Worm (Caenorhabditis elegans): ENCODE measurements around the gene piga-1.

Gene piga-1

DNA sequence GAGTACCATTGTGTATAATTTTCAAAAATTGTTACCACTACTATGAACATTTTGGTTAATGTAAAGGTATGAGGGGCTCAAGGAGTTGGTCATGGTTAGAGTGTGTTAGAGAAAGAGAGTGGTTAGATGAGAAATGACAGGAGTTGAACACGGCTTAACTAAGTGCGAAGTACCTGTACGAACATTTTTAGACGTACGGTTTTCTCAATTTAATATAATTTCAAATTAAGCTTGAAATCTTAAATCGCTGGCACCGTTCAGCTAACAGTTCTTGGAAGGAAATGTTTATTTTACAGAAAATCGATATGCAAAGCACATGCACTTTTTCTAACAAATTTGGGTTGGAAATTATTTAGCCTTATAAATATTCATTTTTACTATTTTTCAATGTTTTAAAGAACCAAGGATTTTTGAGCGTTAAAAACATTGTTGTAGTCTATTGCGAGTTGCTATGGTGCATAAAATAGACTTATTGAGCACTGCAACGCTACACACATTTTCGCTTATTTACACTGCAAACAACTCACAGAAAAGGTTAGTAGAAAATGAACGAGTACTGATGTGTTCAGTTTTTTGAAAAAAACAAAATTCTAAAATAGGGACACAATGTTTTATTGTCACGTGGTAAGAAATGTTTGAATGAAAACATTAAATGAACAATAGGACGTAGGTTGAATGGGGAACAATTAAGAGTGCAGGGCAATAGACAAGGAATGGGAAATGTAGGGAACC lies 40.3 kb upstream of the piga-1 start, which contains the start of gene sphk-1:
Gene sphk-1, minus strand, starts transcription at position 51 of the 732 bp plus-strand sequence.
- TF ChIP-seq hrde-1 (tag; optimal IDR thresholded peaks at IDR 0.05; ENCODE audit: borderline replicate concordance) (no peak), ztf-6 (GFP tag; IDR thresholded peaks at IDR 0.05) (no peak), snpc-3.4 (tag; optimal IDR thresholded peaks at IDR 0.05) (no peak), sptf-2 (GFP tag; optimal IDR thresholded peaks at IDR 0.05) (no peak), zim-3 (tag; optimal IDR thresholded peaks at IDR 0.05) (no peak), Y67H2A.10 (GFP tag; conservative IDR thresholded peaks at IDR 0.05) (no peak), fkh-3 (tag; optimal IDR thresholded peaks at IDR 0.05) (no peak), nhr-120 (GFP tag; IDR thresholded peaks at IDR 0.05) (no peak), F22D6.2 (tag; optimal IDR thresholded peaks at IDR 0.05) (no peak), nfya-1 (tag; optimal IDR thresholded peaks at IDR 0.05; ENCODE audit: borderline replicate concordance, insufficient read depth) (no peak), snpc-4 (GFP tag; optimal IDR thresholded peaks at IDR 0.05) (no peak), snpc-4 (tag; optimal IDR thresholded peaks at IDR 0.05) (no peak), Y53F4B.3 (GFP tag; IDR thresholded peaks at IDR 0.05) (no peak), egl-18 (GFP tag; IDR thresholded peaks at IDR 0.05) (no peak), ztf-28 (GFP tag; IDR thresholded peaks at IDR 0.05) (no peak), ceh-100 (GFP tag; IDR thresholded peaks at IDR 0.05) (no peak), C17E4.6 (GFP tag; IDR thresholded peaks at IDR 0.05) (no peak), F23B12.7 (tag; optimal IDR thresholded peaks at IDR 0.05; ENCODE audit: insufficient read depth) (no peak), athp-1 (tag; optimal IDR thresholded peaks at IDR 0.05) (no peak), rcor-1 (GFP tag; IDR thresholded peaks at IDR 0.05) (no peak), pha-4 (tag; optimal IDR thresholded peaks at IDR 0.05) (no peak)

- no peak for TF ChIP-seq lsy-27 (tag; optimal IDR thresholded peaks at IDR 0.05; ENCODE audit: borderline replicate concordance, insufficient read depth)
- no peak for TF ChIP-seq rec-8 (tag; optimal IDR thresholded peaks at IDR 0.05)
- no peak for TF ChIP-seq B0261.1 (tag; optimal IDR thresholded peaks at IDR 0.05)
- TF ChIP-seq egl-44 (GFP tag; IDR thresholded peaks at IDR 0.05), result no peak
- no peak for TF ChIP-seq hlh-12 (tag; optimal IDR thresholded peaks at IDR 0.05)
- TF ChIP-seq xnd-1 (tag; optimal IDR thresholded peaks at IDR 0.05), result peak; percentile 57
- TF ChIP-seq lin-26 (GFP tag; IDR thresholded peaks at IDR 0.05), result no peak
- no peak for TF ChIP-seq hmg-1.2 (GFP tag; IDR thresholded peaks at IDR 0.05)
- no peak for TF ChIP-seq tlf-1 (GFP tag; optimal IDR thresholded peaks at IDR 0.05)
- TF ChIP-seq attf-6 (GFP tag; IDR thresholded peaks at IDR 0.05), result no peak
- no peak for TF ChIP-seq ceh-40 (GFP tag; IDR thresholded peaks at IDR 0.05)
- TF ChIP-seq C06A6.2 (GFP tag; conservative IDR thresholded peaks at IDR 0.05), result no peak
- TF ChIP-seq rpc-1 (optimal IDR thresholded peaks at IDR 0.05), result no peak
- TF ChIP-seq rpc-1 (tag; optimal IDR thresholded peaks at IDR 0.05), result no peak
- TF ChIP-seq lsl-1 (GFP tag; optimal IDR thresholded peaks at IDR 0.05), result peak; percentile 51
- no peak for TF ChIP-seq snpc-3.4 (tag; optimal IDR thresholded peaks at IDR 0.05)
- TF ChIP-seq madf-8 (GFP tag; conservative IDR thresholded peaks at IDR 0.05), result peak; percentile 77
- no peak for TF ChIP-seq madf-10 (tag; optimal IDR thresholded peaks at IDR 0.05)
- no peak for TF ChIP-seq egl-18 (GFP tag; IDR thresholded peaks at IDR 0.05)
- peak; percentile 72 for TF ChIP-seq madf-6 (GFP tag; IDR thresholded peaks at IDR 0.05)
- no peak for TF ChIP-seq repo-1 (tag; optimal IDR thresholded peaks at IDR 0.05)
- TF ChIP-seq B0019.2 (GFP tag; conservative IDR thresholded peaks at IDR 0.05), result no peak
- TF ChIP-seq bed-2 (GFP tag; IDR thresholded peaks at IDR 0.05), result no peak
- no peak for TF ChIP-seq zim-3 (tag; optimal IDR thresholded peaks at IDR 0.05)
- no peak for TF ChIP-seq fkh-3 (tag; optimal IDR thresholded peaks at IDR 0.05)
- TF ChIP-seq efl-1 (GFP tag; optimal IDR thresholded peaks at IDR 0.05), result no peak
- TF ChIP-seq F57C9.4 (tag; optimal IDR thresholded peaks at IDR 0.05), result no peak
These were observed 39.5 kb upstream of the piga-1 start for ce11 chrII:8701059-8701458.
